Worm (Caenorhabditis elegans) whole organism, mixed stage, embryonic: ENCODE measurements around the gene lias-1.

Source experiments
- blmp-1 ChIP-seq: fragments of 150-350 bp; optimal IDR thresholded peaks from 2 replicates; lab custom pipeline; 2014; ENCODE audit warnings: missing biosample characterization, missing genetic modification characterization
- hlh-1 ChIP-seq: fragments of 150-350 bp; optimal IDR thresholded peaks from 2 replicates; lab custom pipeline; 2014; ENCODE audit warnings: missing biosample characterization, missing genetic modification reagents, missing genetic modification characterization
- nhr-12 ChIP-seq: fragments of 150-350 bp; optimal IDR thresholded peaks from 2 replicates; lab custom pipeline; 2014; ENCODE audit warnings: missing biosample characterization, missing genetic modification characterization
- sptf-1 ChIP-seq: sonication (generic microtip); optimal IDR thresholded peaks from 2 replicates; lab custom pipeline; 2017; ENCODE audit warnings: mild to moderate bottlenecking, missing genetic modification characterization, moderate library complexity, missing compliant biosample characterization
- unc-62 ChIP-seq: fragments of 150-350 bp; optimal IDR thresholded peaks from 2 replicates; lab custom pipeline; 2014; ENCODE audit warnings: missing biosample characterization, missing genetic modification reagents, missing genetic modification characterization

DNA sequence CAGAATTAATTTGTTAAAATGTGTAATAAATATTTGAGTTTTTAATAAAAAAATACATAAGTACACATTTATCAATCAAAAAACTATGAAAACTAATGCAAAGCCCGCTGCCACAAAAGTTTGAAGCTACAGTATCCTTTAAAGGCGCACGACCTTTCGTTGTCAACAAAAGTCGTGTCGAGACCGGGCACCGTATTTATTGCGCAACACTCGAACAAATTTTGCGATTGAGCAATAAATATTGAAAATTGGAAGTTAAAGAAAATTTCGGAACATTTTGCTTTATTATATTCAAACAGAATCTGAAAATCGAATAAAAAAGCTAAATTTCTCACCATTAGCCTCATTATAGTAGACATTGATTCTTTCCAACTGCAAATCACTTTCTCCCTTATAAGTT lies 36.2 kb upstream of the lias-1 start:
- TF ChIP-seq nhr-12 (tag; lab: Kevin White, UChicago): no peak
- TF ChIP-seq hlh-1: no peak
- no peak for TF ChIP-seq sptf-1 (tag; lab: Kevin White, UChicago)
- TF ChIP-seq blmp-1: no peak
- TF ChIP-seq unc-62 (GFP tag; lab: Kevin White, UChicago): no peak
